Fruit fly (Drosophila melanogaster) whole organism: ENCODE measurements around the gene CG8301.

Source experiments
- CG8478 ChIP-seq: fragments of >200 bp; optimal IDR thresholded peaks from 2 replicates; lab custom pipeline; 2018; ENCODE audit warnings: inconsistent platforms
- Dll ChIP-seq: fragments of >200 bp; optimal IDR thresholded peaks from 2 replicates; lab custom pipeline; 2017
- EcR ChIP-seq, 2 experiments: fragments of >200 bp; optimal IDR thresholded peaks; 2 replicates each; lab custom pipeline; 2017; ENCODE audit warnings: missing biosample characterization in 2 of 2, missing genetic modification characterization in 2 of 2, missing genetic modification reagents in 2 of 2
- pan ChIP-seq: fragments of >200 bp; optimal IDR thresholded peaks from 2 replicates; lab custom pipeline; 2017
- psq ChIP-seq: fragments of >200 bp; optimal IDR thresholded peaks from 2 replicates; lab custom pipeline; 2017
- usp ChIP-seq: fragments of >200 bp; optimal IDR thresholded peaks from 2 replicates; lab custom pipeline; 2017; ENCODE audit warnings: missing biosample characterization, missing genetic modification characterization, mixed read lengths

dm6 chr3R:9577382-9578137, 3.5 kb upstream of the CG8301 start, which contains the start of the genes Kap-alpha3 and Son:
- no peak for TF ChIP-seq usp (GFP tag; lab: Kevin White, UChicago)
- no peak for TF ChIP-seq CG8478 (lab: Kevin White, UChicago)
- TF ChIP-seq psq = no peak
- TF ChIP-seq pan (lab: Kevin White, UChicago) = no peak
- TF ChIP-seq EcR (GFP tag; optimal IDR thresholded peaks at IDR 0.05; lab: Kevin White, UChicago) = no peak
- TF ChIP-seq Dll (lab: Kevin White, UChicago) = no peak
